Worm (Caenorhabditis elegans) whole organism, mixed stage, embryonic: Measurements from ENCODE around the gene srp-7.

ENCODE experiments used
- M03D4.4 ChIP-seq: sonication (generic microtip); optimal IDR thresholded peaks from 2 replicates; lab custom pipeline; 2017; ENCODE audit warnings: mild to moderate bottlenecking, missing genetic modification characterization, missing compliant biosample characterization
- bed-3 ChIP-seq: fragments of 200-800 bp; sonication (Bioruptor generic); optimal IDR thresholded peaks from 3 replicates; lab custom pipeline; 2018; ENCODE audit warnings: mild to moderate bottlenecking, missing genetic modification characterization, moderate library complexity, missing compliant biosample characterization
- blmp-1 ChIP-seq: fragments of 150-350 bp; optimal IDR thresholded peaks from 2 replicates; lab custom pipeline; 2014; ENCODE audit warnings: missing biosample characterization, missing genetic modification characterization
- ceh-39 ChIP-seq: fragments of 150-350 bp; optimal IDR thresholded peaks from 2 replicates; lab custom pipeline; 2014; ENCODE audit warnings: missing biosample characterization, missing genetic modification characterization
- ces-1 ChIP-seq: fragments of 150-350 bp; optimal IDR thresholded peaks from 2 replicates; lab custom pipeline; 2014; ENCODE audit warnings: missing biosample characterization, missing genetic modification reagents, missing genetic modification characterization
- cnd-1 ChIP-seq: fragments of 200-800 bp; sonication (Bioruptor generic); optimal IDR thresholded peaks from 2 replicates; lab custom pipeline; 2018; ENCODE audit warnings: mild to moderate bottlenecking, missing genetic modification characterization, missing compliant biosample characterization
- drap-1 ChIP-seq: fragments of 200-800 bp; sonication (Bioruptor generic); optimal IDR thresholded peaks from 3 replicates; lab custom pipeline; 2018; ENCODE audit warnings: mild to moderate bottlenecking, missing genetic modification characterization, missing compliant biosample characterization
- elt-1 ChIP-seq: sonication (generic microtip); optimal IDR thresholded peaks from 2 replicates; lab custom pipeline; 2017; ENCODE audit warnings: missing genetic modification characterization, mild to moderate bottlenecking, missing compliant biosample characterization, antibody characterized with exemption, moderate library complexity, borderline replicate concordance; ENCODE audit not compliant: insufficient read depth
- elt-3 ChIP-seq: fragments of 150-350 bp; optimal IDR thresholded peaks from 2 replicates; lab custom pipeline; 2014; ENCODE audit warnings: missing biosample characterization, missing genetic modification characterization
- flh-1 ChIP-seq: fragments of 200-800 bp; sonication (Bioruptor generic); optimal IDR thresholded peaks from 2 replicates; lab custom pipeline; 2018; ENCODE audit warnings: mild to moderate bottlenecking, missing genetic modification characterization, moderate library complexity, missing compliant biosample characterization
- ham-2 ChIP-seq: fragments of 200-800 bp; sonication (Bioruptor generic); optimal IDR thresholded peaks from 2 replicates; lab custom pipeline; 2018; ENCODE audit warnings: mild to moderate bottlenecking, missing genetic modification characterization, missing compliant biosample characterization
- hlh-1 ChIP-seq: fragments of 150-350 bp; optimal IDR thresholded peaks from 2 replicates; lab custom pipeline; 2014; ENCODE audit warnings: missing biosample characterization, missing genetic modification reagents, missing genetic modification characterization
- lin-13 ChIP-seq: fragments of 150-350 bp; optimal IDR thresholded peaks from 2 replicates; lab custom pipeline; 2014; ENCODE audit warnings: missing biosample characterization, missing genetic modification characterization
- lin-32 ChIP-seq: fragments of 200-800 bp; sonication (Bioruptor generic); optimal IDR thresholded peaks from 2 replicates; lab custom pipeline; 2018; ENCODE audit warnings: mild to moderate bottlenecking, missing genetic modification characterization, missing compliant biosample characterization
- lsy-2 ChIP-seq: fragments of 150-350 bp; optimal IDR thresholded peaks from 2 replicates; lab custom pipeline; 2014; ENCODE audit warnings: missing biosample characterization, missing genetic modification characterization
- mab-5 ChIP-seq: fragments of 150-350 bp; optimal IDR thresholded peaks from 2 replicates; lab custom pipeline; 2014; ENCODE audit warnings: missing biosample characterization, missing genetic modification characterization
- mep-1 ChIP-seq: fragments of 150-350 bp; optimal IDR thresholded peaks from 2 replicates; lab custom pipeline; 2017; ENCODE audit warnings: missing biosample characterization, missing genetic modification reagents, missing genetic modification characterization, inconsistent platforms
- mls-2 ChIP-seq: sonication (generic microtip); optimal IDR thresholded peaks from 2 replicates; lab custom pipeline; 2016; ENCODE audit warnings: mild to moderate bottlenecking, missing genetic modification characterization, moderate library complexity, missing compliant biosample characterization
- nhr-2 ChIP-seq: fragments of 150-350 bp; optimal IDR thresholded peaks from 2 replicates; lab custom pipeline; 2014; ENCODE audit warnings: missing biosample characterization, missing genetic modification characterization
- nhr-237 ChIP-seq: fragments of 150-350 bp; optimal IDR thresholded peaks from 2 replicates; lab custom pipeline; 2014; ENCODE audit warnings: missing biosample characterization, missing genetic modification characterization
- nhr-28 ChIP-seq: fragments of 150-350 bp; optimal IDR thresholded peaks from 2 replicates; lab custom pipeline; 2014; ENCODE audit warnings: missing biosample characterization, missing genetic modification characterization
- nhr-76 ChIP-seq: sonication (generic microtip); optimal IDR thresholded peaks from 2 replicates; lab custom pipeline; 2017; ENCODE audit warnings: missing biosample characterization, missing genetic modification characterization
- pha-4 ChIP-seq: fragments of 150-350 bp; optimal IDR thresholded peaks from 2 replicates; lab custom pipeline; 2018; ENCODE audit warnings: missing biosample characterization, missing genetic modification reagents, missing genetic modification characterization
- sem-2 ChIP-seq: fragments of 200-800 bp; sonication (Bioruptor generic); optimal IDR thresholded peaks from 2 replicates; lab custom pipeline; 2018; ENCODE audit warnings: mild to moderate bottlenecking, missing genetic modification characterization, missing compliant biosample characterization
- snpc-4 ChIP-seq: fragments of 150-350 bp; optimal IDR thresholded peaks from 2 replicates; lab custom pipeline; 2014; ENCODE audit warnings: missing biosample characterization, missing genetic modification characterization
- sptf-1 ChIP-seq: sonication (generic microtip); optimal IDR thresholded peaks from 2 replicates; lab custom pipeline; 2017; ENCODE audit warnings: mild to moderate bottlenecking, missing genetic modification characterization, moderate library complexity, missing compliant biosample characterization
- tbx-8 ChIP-seq: fragments of 200-800 bp; sonication (Bioruptor generic); optimal IDR thresholded peaks from 2 replicates; lab custom pipeline; 2018; ENCODE audit warnings: mild to moderate bottlenecking, missing genetic modification characterization, moderate library complexity, missing compliant biosample characterization
- unc-120 ChIP-seq: sonication (generic microtip); optimal IDR thresholded peaks from 2 replicates; lab custom pipeline; 2017; ENCODE audit warnings: missing genetic modification characterization, missing compliant biosample characterization; ENCODE audit not compliant: poor library complexity, severe bottlenecking
- unc-39 ChIP-seq: fragments of 150-350 bp; optimal IDR thresholded peaks from 2 replicates; lab custom pipeline; 2014; ENCODE audit warnings: missing biosample characterization, missing genetic modification characterization
- unc-62 ChIP-seq: fragments of 150-350 bp; optimal IDR thresholded peaks from 2 replicates; lab custom pipeline; 2014; ENCODE audit warnings: missing biosample characterization, missing genetic modification reagents, missing genetic modification characterization
- ztf-11 ChIP-seq: fragments of 150-350 bp; optimal IDR thresholded peaks from 2 replicates; lab custom pipeline; 2014; ENCODE audit warnings: missing biosample characterization, missing genetic modification characterization

srp-7 gene

ce11 chrV:8132926-8133325 lies 46.0 kb upstream of the srp-7 start, which contains the start of gene D1014.4:
Gene D1014.4, plus strand, starts transcription at chrV:8133226.
- TF ChIP-seq ceh-39 (tag; lab: Kevin White, UChicago) (no peak), sem-2 (GFP tag; lab: Kevin White, UChicago) (no peak), ces-1 (GFP tag; lab: Kevin White, UChicago) (peak; percentile 6), mls-2 (tag; lab: Kevin White, UChicago) (no peak), blmp-1 (tag; lab: Kevin White, UChicago) (no peak)

- no peak for TF ChIP-seq tbx-8 (GFP tag; lab: Kevin White, UChicago)
- no peak for TF ChIP-seq drap-1
- TF ChIP-seq unc-62 (GFP tag; lab: Kevin White, UChicago): no peak
- no peak for TF ChIP-seq nhr-2
- no peak for TF ChIP-seq lin-13 (tag; lab: Kevin White, UChicago)
- TF ChIP-seq cnd-1 (tag; lab: Kevin White, UChicago): no peak
- no peak for TF ChIP-seq sptf-1 (tag; lab: Kevin White, UChicago)
- TF ChIP-seq bed-3 (GFP tag; lab: Kevin White, UChicago): no peak
Measured at ce11 chrV:8143605-8144004, 35.3 kb upstream of the srp-7 start, which contains the start of gene D1014.2. Gene D1014.2, plus strand, starts transcription at chrV:8143905.

- TF ChIP-seq sem-2 (GFP tag; lab: Kevin White, UChicago): no peak
- TF ChIP-seq lin-13 (tag; lab: Kevin White, UChicago): no peak
- TF ChIP-seq ceh-39 (tag; lab: Kevin White, UChicago): no peak
- TF ChIP-seq bed-3 (GFP tag; lab: Kevin White, UChicago): no peak
- no peak for TF ChIP-seq blmp-1 (tag; lab: Kevin White, UChicago)
- no peak for TF ChIP-seq hlh-1 (tag; lab: Kevin White, UChicago)
- TF ChIP-seq pha-4: no peak
- no peak for TF ChIP-seq drap-1
Measured at ce11 chrV:8144515-8144914, 34.4 kb upstream of the srp-7 start.

ce11 chrV:8145329-8145728 lies 33.6 kb upstream of the srp-7 start, which contains the start of gene D1014.13:
Gene D1014.13, plus strand, starts transcription at chrV:8145629.
- no peak for TF ChIP-seq lin-32 (GFP tag; lab: Kevin White, UChicago)
- TF ChIP-seq ztf-11 (tag; lab: Kevin White, UChicago): no peak
- no peak for TF ChIP-seq hlh-1 (tag; lab: Kevin White, UChicago)
- no peak for TF ChIP-seq snpc-4 (tag; lab: Kevin White, UChicago)
- TF ChIP-seq mls-2 (tag; lab: Kevin White, UChicago): no peak
- no peak for TF ChIP-seq drap-1
- no peak for TF ChIP-seq ces-1 (GFP tag; lab: Kevin White, UChicago)
- no peak for TF ChIP-seq nhr-2
- no peak for TF ChIP-seq unc-120
- TF ChIP-seq elt-3 (tag; lab: Kevin White, UChicago): no peak
- TF ChIP-seq sem-2 (GFP tag; lab: Kevin White, UChicago): no peak
- no peak for TF ChIP-seq blmp-1 (tag; lab: Kevin White, UChicago)
- no peak for TF ChIP-seq unc-62 (GFP tag; lab: Kevin White, UChicago)
- no peak for TF ChIP-seq nhr-237 (tag; lab: Kevin White, UChicago)
- no peak for TF ChIP-seq mab-5 (tag; lab: Kevin White, UChicago)
- TF ChIP-seq lsy-2: no peak
- no peak for TF ChIP-seq pha-4

ce11 chrV:8155743-8156142 lies 23.2 kb upstream of the srp-7 start:
- TF ChIP-seq ham-2 (GFP tag; lab: Kevin White, UChicago) (no peak), mep-1 (tag; lab: Kevin White, UChicago) (no peak), snpc-4 (tag; lab: Kevin White, UChicago) (no peak), ztf-11 (tag; lab: Kevin White, UChicago) (no peak), M03D4.4 (no peak), elt-1 (tag; lab: Kevin White, UChicago) (no peak), nhr-28 (tag; lab: Kevin White, UChicago) (no peak), bed-3 (GFP tag; lab: Kevin White, UChicago) (no peak), cnd-1 (tag; lab: Kevin White, UChicago) (no peak), flh-1 (GFP tag; lab: Kevin White, UChicago) (no peak), nhr-76 (tag; lab: Kevin White, UChicago) (no peak), unc-62 (GFP tag; lab: Kevin White, UChicago) (no peak), unc-120 (no peak), lsy-2 (no peak), unc-39 (no peak)
